Fruit fly (Drosophila melanogaster) whole organism, embryonic: ENCODE measurements around the gene CG7611.

ENCODE experiments used
- Antp ChIP-seq: fragments of 200-800 bp; sonication (Bioruptor generic); optimal IDR thresholded peaks from 3 replicates; lab custom pipeline; 2016; ENCODE audit warnings: missing biosample characterization, missing genetic modification characterization
- BEAF-32 ChIP-seq: fragments of 200-800 bp; sonication (Bioruptor generic); optimal IDR thresholded peaks from 3 replicates; lab custom pipeline; 2017; ENCODE audit warnings: missing biosample characterization, missing genetic modification characterization, mild to moderate bottlenecking, moderate library complexity, missing genetic modification reagents
- CG10209 ChIP-seq: fragments of 200-800 bp; sonication (Bioruptor generic); optimal IDR thresholded peaks from 3 replicates; lab custom pipeline; 2017; ENCODE audit warnings: missing biosample characterization, mild to moderate bottlenecking, missing genetic modification characterization, missing genetic modification reagents
- CG1024 ChIP-seq: fragments of 200-800 bp; sonication (Bioruptor generic); IDR thresholded peaks from 2 replicates; pipeline ENCODE4 v1.3.6; 2022; ENCODE audit warnings: missing biosample characterization, missing genetic modification characterization
- CG10543 ChIP-seq: fragments of 200-800 bp; sonication (Bioruptor generic); optimal IDR thresholded peaks from 3 replicates; lab custom pipeline; 2017; ENCODE audit warnings: missing biosample characterization, mild to moderate bottlenecking, missing genetic modification characterization, moderate library complexity
- CG11093 ChIP-seq: fragments of 200-800 bp; sonication (Bioruptor generic); IDR thresholded peaks from 3 replicates; pipeline ENCODE4 v1.3.6; 2022; ENCODE audit warnings: missing biosample characterization, missing genetic modification characterization
- CG12104 ChIP-seq: fragments of 200-800 bp; sonication (Bioruptor generic); optimal IDR thresholded peaks from 3 replicates; lab custom pipeline; 2016; ENCODE audit warnings: missing biosample characterization, missing genetic modification characterization
- CG13624 ChIP-seq: fragments of 200-800 bp; sonication (Bioruptor generic); optimal IDR thresholded peaks from 2 replicates; lab custom pipeline; 2016; ENCODE audit warnings: missing biosample characterization, missing genetic modification characterization
- CG14710 ChIP-seq: fragments of 200-800 bp; sonication (Bioruptor generic); optimal IDR thresholded peaks from 3 replicates; lab custom pipeline; 2019; ENCODE audit warnings: missing biosample characterization, mild to moderate bottlenecking, missing genetic modification characterization, moderate library complexity
- CG18262 ChIP-seq: fragments of 200-800 bp; optimal IDR thresholded peaks from 3 replicates; lab custom pipeline; 2019; ENCODE audit warnings: missing biosample characterization, mild to moderate bottlenecking, missing genetic modification characterization, moderate library complexity
- CG1832 ChIP-seq: fragments of 200-800 bp; sonication (Bioruptor generic); optimal IDR thresholded peaks from 2 replicates; lab custom pipeline; 2017; ENCODE audit warnings: missing biosample characterization, mild to moderate bottlenecking, missing genetic modification characterization, inconsistent platforms
- CG2712 ChIP-seq: fragments of 200-800 bp; optimal IDR thresholded peaks from 3 replicates; lab custom pipeline; 2019; ENCODE audit warnings: missing biosample characterization, mild to moderate bottlenecking, missing genetic modification characterization, moderate library complexity
- CG4282 ChIP-seq: fragments of 200-800 bp; sonication (Bioruptor generic); optimal IDR thresholded peaks from 2 replicates; lab custom pipeline; 2016; ENCODE audit warnings: missing biosample characterization, missing genetic modification characterization
- CG5180 ChIP-seq: fragments of 200-800 bp; sonication (Bioruptor generic); optimal IDR thresholded peaks from 3 replicates; lab custom pipeline; 2017; ENCODE audit warnings: missing biosample characterization, missing genetic modification characterization, mild to moderate bottlenecking, moderate library complexity, missing genetic modification reagents
- CG6272 ChIP-seq: fragments of 200-800 bp; sonication (Bioruptor generic); IDR thresholded peaks from 2 replicates; pipeline ENCODE4 v1.3.6; 2022; ENCODE audit warnings: missing biosample characterization, missing genetic modification characterization
- CG6854 ChIP-seq: fragments of 200-800 bp; sonication (Bioruptor generic); optimal IDR thresholded peaks from 3 replicates; lab custom pipeline; 2017; ENCODE audit warnings: missing biosample characterization, mild to moderate bottlenecking, missing genetic modification characterization
- CG7357 ChIP-seq: fragments of 200-800 bp; sonication (Bioruptor generic); IDR thresholded peaks from 3 replicates; pipeline ENCODE4 v1.3.6; 2022; ENCODE audit warnings: missing biosample characterization, missing genetic modification characterization
- CG7786 ChIP-seq: fragments of 200-800 bp; sonication (Bioruptor generic); optimal IDR thresholded peaks from 2 replicates; lab custom pipeline; 2016; ENCODE audit warnings: missing biosample characterization, missing genetic modification characterization
- CG7928 ChIP-seq: fragments of 200-800 bp; sonication (Bioruptor generic); optimal IDR thresholded peaks from 2 replicates; lab custom pipeline; 2017; ENCODE audit warnings: missing biosample characterization, mild to moderate bottlenecking, missing genetic modification characterization
- CG9609 ChIP-seq: fragments of 200-800 bp; sonication (Bioruptor generic); optimal IDR thresholded peaks from 3 replicates; lab custom pipeline; 2016; ENCODE audit warnings: missing biosample characterization, missing genetic modification characterization
- Camta ChIP-seq: fragments of 200-800 bp; sonication (Bioruptor generic); optimal IDR thresholded peaks from 2 replicates; lab custom pipeline; 2016; ENCODE audit warnings: missing biosample characterization, missing genetic modification characterization
- Dad ChIP-seq: fragments of 200-800 bp; sonication (Bioruptor generic); optimal IDR thresholded peaks from 3 replicates; lab custom pipeline; 2016; ENCODE audit warnings: missing biosample characterization, missing genetic modification characterization
- Doc3 ChIP-seq: fragments of 200-800 bp; sonication (Bioruptor generic); IDR thresholded peaks from 3 replicates; pipeline ENCODE4 v1.3.6; 2022; ENCODE audit warnings: missing biosample characterization, missing genetic modification characterization; ENCODE audit not compliant: partially characterized antibody
- Dref ChIP-seq: fragments of 200-800 bp; sonication (Bioruptor generic); IDR thresholded peaks from 2 replicates; pipeline ENCODE4 v1.3.6; 2022; ENCODE audit warnings: missing biosample characterization, missing genetic modification characterization
- Jarid2 ChIP-seq: fragments of 200-800 bp; sonication (Bioruptor generic); optimal IDR thresholded peaks from 3 replicates; lab custom pipeline; 2017; ENCODE audit warnings: mild to moderate bottlenecking, missing biosample characterization, missing genetic modification reagents, missing genetic modification characterization
- Lhr ChIP-seq: fragments of 200-800 bp; sonication (Bioruptor generic); optimal IDR thresholded peaks from 3 replicates; lab custom pipeline; 2017; ENCODE audit warnings: mild to moderate bottlenecking, missing biosample characterization, missing genetic modification reagents, missing genetic modification characterization
- Mad ChIP-seq: fragments of 200-800 bp; sonication (Bioruptor generic); optimal IDR thresholded peaks from 2 replicates; lab custom pipeline; 2016; ENCODE audit warnings: missing biosample characterization, missing genetic modification characterization
- Max ChIP-seq: fragments of 200-800 bp; sonication (Bioruptor generic); optimal IDR thresholded peaks from 2 replicates; lab custom pipeline; 2016; ENCODE audit warnings: missing biosample characterization, mild to moderate bottlenecking, missing genetic modification characterization
- NK7.1 ChIP-seq: fragments of 200-800 bp; sonication (Bioruptor generic); optimal IDR thresholded peaks from 3 replicates; lab custom pipeline; 2016; ENCODE audit warnings: missing biosample characterization, missing genetic modification characterization
- Nf-YA ChIP-seq: fragments of 200-800 bp; sonication (Bioruptor generic); IDR thresholded peaks from 2 replicates; pipeline ENCODE4 v1.3.6; 2022; ENCODE audit warnings: missing biosample characterization, missing genetic modification characterization
- Oaz ChIP-seq: fragments of 200-800 bp; sonication (Bioruptor generic); IDR thresholded peaks from 2 replicates; pipeline ENCODE4 v1.3.6; 2022; ENCODE audit warnings: missing biosample characterization, missing genetic modification characterization
- Optix ChIP-seq: fragments of 200-800 bp; sonication (Bioruptor generic); IDR thresholded peaks from 3 replicates; pipeline ENCODE4 v1.3.6; 2022; ENCODE audit warnings: missing biosample characterization, missing genetic modification characterization
- Sox102F ChIP-seq: fragments of 200-800 bp; sonication (Bioruptor generic); optimal IDR thresholded peaks from 2 replicates; lab custom pipeline; 2018; ENCODE audit warnings: missing biosample characterization, mild to moderate bottlenecking, missing genetic modification characterization, moderate library complexity
- YL-1 ChIP-seq: fragments of 200-800 bp; sonication (Bioruptor generic); optimal IDR thresholded peaks from 3 replicates; lab custom pipeline; 2017; ENCODE audit warnings: missing biosample characterization, mild to moderate bottlenecking, missing genetic modification characterization
- ara ChIP-seq: fragments of 200-800 bp; sonication (Bioruptor generic); IDR thresholded peaks from 2 replicates; pipeline ENCODE4 v1.3.6; 2022; ENCODE audit warnings: missing biosample characterization, missing genetic modification characterization
- bcd ChIP-seq: fragments of 200-800 bp; sonication (Bioruptor generic); optimal IDR thresholded peaks from 2 replicates; lab custom pipeline; 2017; ENCODE audit warnings: missing biosample characterization, mild to moderate bottlenecking, missing genetic modification characterization
- hbn ChIP-seq: fragments of 200-800 bp; sonication (Bioruptor generic); IDR thresholded peaks from 2 replicates; pipeline ENCODE4 v1.3.6; 2022; ENCODE audit warnings: missing biosample characterization, missing genetic modification characterization; ENCODE audit not compliant: partially characterized antibody
- jigr1 ChIP-seq: fragments of 200-800 bp; sonication (Bioruptor generic); IDR thresholded peaks from 3 replicates; pipeline ENCODE4 v1.3.6; 2022; ENCODE audit warnings: missing biosample characterization, missing genetic modification characterization
- odd ChIP-seq: fragments of 200-800 bp; sonication (Bioruptor generic); optimal IDR thresholded peaks from 2 replicates; lab custom pipeline; 2017; ENCODE audit warnings: missing biosample characterization, mild to moderate bottlenecking, missing genetic modification characterization
- repo ChIP-seq: fragments of 200-800 bp; sonication (Bioruptor generic); optimal IDR thresholded peaks from 2 replicates; lab custom pipeline; 2016; ENCODE audit warnings: missing biosample characterization, missing genetic modification characterization
- row ChIP-seq: fragments of 200-800 bp; sonication (Bioruptor generic); IDR thresholded peaks from 3 replicates; pipeline ENCODE4 v1.3.6; 2022; ENCODE audit warnings: missing biosample characterization, missing genetic modification characterization
- sim ChIP-seq: fragments of 200-800 bp; sonication (Bioruptor generic); IDR thresholded peaks from 2 replicates; pipeline ENCODE4 v1.3.6; 2022; ENCODE audit warnings: missing biosample characterization, missing genetic modification characterization
- sima ChIP-seq: fragments of 200-800 bp; sonication (Bioruptor generic); optimal IDR thresholded peaks from 2 replicates; lab custom pipeline; 2016; ENCODE audit warnings: missing biosample characterization, missing genetic modification characterization
- sisA ChIP-seq: fragments of 200-800 bp; sonication (Bioruptor generic); IDR thresholded peaks from 2 replicates; pipeline ENCODE4 v1.3.6; 2022; ENCODE audit warnings: missing biosample characterization, missing genetic modification characterization
- trem ChIP-seq: fragments of 200-800 bp; optimal IDR thresholded peaks from 3 replicates; lab custom pipeline; 2019; ENCODE audit warnings: missing biosample characterization, mild to moderate bottlenecking, missing genetic modification characterization, moderate library complexity
- unpg ChIP-seq: fragments of 200-800 bp; sonication (Bioruptor generic); optimal IDR thresholded peaks from 3 replicates; lab custom pipeline; 2018; ENCODE audit warnings: missing biosample characterization, mild to moderate bottlenecking, missing genetic modification characterization, moderate library complexity
- wdn ChIP-seq: fragments of 200-800 bp; sonication (Bioruptor generic); IDR thresholded peaks from 2 replicates; pipeline ENCODE4 v1.3.6; 2022; ENCODE audit warnings: missing biosample characterization, missing genetic modification characterization
- wor ChIP-seq: fragments of 200-800 bp; sonication (Bioruptor generic); IDR thresholded peaks from 2 replicates; pipeline ENCODE4 v1.3.6; 2022; ENCODE audit warnings: missing biosample characterization, missing genetic modification characterization
- z ChIP-seq: fragments of 200-800 bp; sonication (Bioruptor generic); IDR thresholded peaks from 3 replicates; pipeline ENCODE4 v1.3.6; 2022; ENCODE audit warnings: missing biosample characterization, missing genetic modification characterization
- zfh1 ChIP-seq: fragments of 200-800 bp; sonication (Bioruptor generic); IDR thresholded peaks from 3 replicates; pipeline ENCODE4 v1.3.6; 2022; ENCODE audit warnings: missing biosample characterization, missing genetic modification characterization

CG7611 gene

dm6 chr3L:21496865-21497634, 25.9 kb upstream of the CG7611 start, which contains the start of gene Hr78 (continued):
- TF ChIP-seq NK7.1 (GFP tag; lab: Kevin White, UChicago) (no peak), Doc3 (GFP tag; lab: Robert Waterston, UW) (no peak), CG7357 (GFP tag; lab: Robert Waterston, UW) (0 out of 3 replicates have a peak, but pooled peaks have one; percentile 52), CG12104 (GFP tag; lab: Kevin White, UChicago) (peak; percentile 70), CG6854 (GFP tag; lab: Kevin White, UChicago) (peak; percentile 88), CG10209 (peak; percentile 88), CG4282 (GFP tag; lab: Kevin White, UChicago) (no peak), row (GFP tag; lab: Robert Waterston, UW) (peak; percentile 61), jigr1 (no peak), wor (GFP tag; lab: Robert Waterston, UW) (no peak), repo (GFP tag; lab: Kevin White, UChicago) (no peak), CG1832 (GFP tag; lab: Kevin White, UChicago) (no peak), CG9609 (GFP tag; lab: Kevin White, UChicago) (no peak), sim (GFP tag; lab: Robert Waterston, UW) (no peak), sima (GFP tag; lab: Kevin White, UChicago) (no peak), Antp (no peak), CG2712 (peak; percentile 87), sisA (GFP tag; lab: Robert Waterston, UW) (peak; percentile 31; the same call in 1 of the 2 replicates), Mad (GFP tag; lab: Kevin White, UChicago) (no peak), CG13624 (no peak), Dad (GFP tag; lab: Kevin White, UChicago) (no peak), CG18262 (peak; percentile 91), Camta (GFP tag; lab: Kevin White, UChicago) (no peak), BEAF-32 (GFP tag; lab: Kevin White, UChicago) (peak; percentile 29), Oaz (GFP tag; lab: Robert Waterston, UW) (no peak), trem (peak; percentile 78), CG5180 (GFP tag; lab: Kevin White, UChicago) (peak; percentile 65), unpg (GFP tag; lab: Kevin White, UChicago) (peak; percentile 86), CG14710 (peak; percentile 72), hbn (GFP tag; lab: Robert Waterston, UW) (no peak), bcd (GFP tag; lab: Kevin White, UChicago) (peak; percentile 74), Max (GFP tag; lab: Kevin White, UChicago) (peak; percentile 10), CG7786 (GFP tag; lab: Kevin White, UChicago) (peak; percentile 25), Jarid2 (GFP tag; lab: Kevin White, UChicago) (peak; percentile 50), Dref (GFP tag; lab: Robert Waterston, UW) (no peak), CG7928 (GFP tag; lab: Kevin White, UChicago) (peak; percentile 22), ara (GFP tag; lab: Robert Waterston, UW) (peak; percentile 55), CG1024 (peak; percentile 38; the same call in 1 of the 2 replicates), Lhr (peak; percentile 51), Sox102F (peak; percentile 81), wdn (GFP tag; lab: Robert Waterston, UW) (no peak), YL-1 (GFP tag; lab: Kevin White, UChicago) (peak; percentile 81), zfh1 (GFP tag; lab: Robert Waterston, UW) (peak; percentile 71), Nf-YA (no peak), odd (peak; percentile 87), CG10543 (peak; percentile 72), CG6272 (GFP tag; lab: Robert Waterston, UW) (no peak), CG11093 (GFP tag; lab: Robert Waterston, UW) (no peak), Optix (GFP tag; lab: Robert Waterston, UW) (peak; percentile 43; the same call in 1 of the 3 replicates), z (GFP tag; lab: Robert Waterston, UW) (no peak)
